Worm (Caenorhabditis elegans) whole organism, L4/young adult: ENCODE measurements around the gene K01D12.15.

ENCODE experiments used
- W03F9.2 ChIP-seq: fragments of 150-350 bp; optimal IDR thresholded peaks from 2 replicates; lab custom pipeline; 2014; ENCODE audit warnings: missing biosample characterization, missing genetic modification characterization
- him-1 ChIP-seq: sonication (generic microtip); optimal IDR thresholded peaks from 2 replicates; lab custom pipeline; 2016; ENCODE audit warnings: missing genotype, missing genetic modification reagents, missing genetic modification characterization, missing compliant biosample characterization

DNA sequence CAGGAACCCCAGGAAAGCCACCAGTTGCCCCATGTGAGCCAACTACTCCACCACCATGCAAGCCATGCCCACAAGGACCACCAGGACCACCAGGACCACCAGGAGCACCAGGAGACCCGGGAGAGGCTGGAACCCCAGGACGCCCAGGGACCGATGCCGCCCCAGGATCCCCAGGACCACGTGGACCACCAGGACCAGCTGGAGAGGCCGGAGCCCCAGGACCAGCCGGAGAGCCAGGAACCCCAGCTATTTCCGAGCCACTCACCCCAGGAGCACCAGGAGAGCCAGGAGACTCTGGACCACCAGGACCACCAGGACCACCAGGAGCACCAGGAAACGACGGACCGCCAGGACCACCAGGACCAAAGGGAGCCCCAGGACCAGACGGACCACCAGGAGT, 32.7 kb upstream of the K01D12.15 start:
- TF ChIP-seq W03F9.2 (tag; lab: Kevin White, UChicago) = no peak
- TF ChIP-seq him-1 (tag; lab: Kevin White, UChicago) = no peak
